Worm (Caenorhabditis elegans): Measurements from ENCODE around the gene srbc-79.
"Not testable (repeated sequence)": the region's sequence is repeated elsewhere in the genome, so short reads cannot be mapped to it uniquely, and the experiment has no call there.

Gene srbc-79

ce11 chrV:20492385-20492784 is at the start of gene srbc-79:
Gene srbc-79 (minus strand): TSS chrV:20492485.
- TF ChIP-seq unc-62 (GFP tag; optimal IDR thresholded peaks at IDR 0.05), result no peak

ce11 chrV:20539055-20539454 is 46.8 kb upstream of the srbc-79 start, which contains the start of gene Y38H6C.16:
Gene Y38H6C.16 (minus strand): TSS chrV:20539347.
- TF ChIP-seq unc-62 (GFP tag; optimal IDR thresholded peaks at IDR 0.05), result no peak

- no peak for TF ChIP-seq unc-62 (GFP tag; optimal IDR thresholded peaks at IDR 0.05)
These were observed 43.9 kb upstream of the srbc-79 start, which contains the start of gene Y38H6C.15 for ce11 chrV:20536208-20536607. Gene Y38H6C.15 (minus strand): TSS chrV:20536308.

- no peak for TF ChIP-seq unc-62 (GFP tag; optimal IDR thresholded peaks at IDR 0.05)
These were observed 41.8 kb upstream of the srbc-79 start, which contains the start of gene famh-161 for ce11 chrV:20534072-20534471. Gene famh-161 (minus strand): TSS chrV:20534172.

ce11 chrV:20527493-20527892 is 35.2 kb upstream of the srbc-79 start, which contains the start of gene Y38H6C.13:
Gene Y38H6C.13 (plus strand): TSS chrV:20527793.
- no peak for TF ChIP-seq unc-62 (GFP tag; optimal IDR thresholded peaks at IDR 0.05)

ce11 chrV:20525816-20526459 is 33.7 kb upstream of the srbc-79 start, which contains the start of the genes srh-166 and Y38H6C.24:
Gene srh-166 (minus strand): TSS chrV:20525866.
Gene Y38H6C.24 (plus strand): TSS chrV:20526435.
- no peak for TF ChIP-seq unc-62 (GFP tag; optimal IDR thresholded peaks at IDR 0.05)

DNA sequence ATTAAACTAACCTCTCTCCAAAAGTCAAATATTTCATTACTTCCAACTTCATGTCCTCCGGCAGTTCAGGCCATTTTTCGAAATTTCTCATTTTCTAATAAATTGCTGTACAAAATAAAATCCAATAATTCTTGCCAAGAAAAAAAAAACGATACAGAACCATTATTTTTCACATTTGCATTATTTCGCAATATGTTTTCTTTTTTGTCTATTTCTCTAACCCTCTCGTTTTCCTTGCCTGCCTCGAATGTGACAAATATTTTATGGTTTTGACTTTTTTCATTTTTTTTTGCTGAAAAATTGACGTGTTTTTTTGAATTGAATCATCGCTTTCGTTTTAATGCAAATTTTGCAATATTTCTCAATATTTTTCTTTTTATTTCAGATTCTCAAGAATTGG is 29.9 kb upstream of the srbc-79 start, which contains the start of the genes Y38H6C.9 and fbxa-150:
Gene Y38H6C.9 (minus strand): TSS at position 52 of the 400 bp plus-strand sequence.
Gene fbxa-150 (plus strand): TSS at position 380 of the 400 bp plus-strand sequence.
- no peak for TF ChIP-seq unc-62 (GFP tag; optimal IDR thresholded peaks at IDR 0.05)

DNA sequence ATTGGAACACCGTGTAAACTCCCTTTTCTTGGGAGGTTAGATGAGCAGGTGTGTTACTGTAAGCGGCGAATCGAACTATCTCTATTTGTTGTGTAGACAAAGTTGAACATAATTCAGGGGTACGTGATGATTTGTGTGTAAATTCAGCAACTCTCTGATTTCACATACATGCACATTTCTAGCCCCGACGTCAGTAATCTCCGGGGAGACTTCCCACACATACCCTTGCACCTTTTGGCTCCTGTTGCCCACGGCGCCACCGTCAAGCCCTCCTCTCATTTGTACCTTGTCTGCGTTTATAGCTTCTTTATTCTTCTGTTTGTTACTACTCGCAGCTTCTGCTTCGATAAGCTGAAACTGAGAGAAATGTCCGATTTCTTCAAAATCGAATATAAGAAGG is 26.6 kb upstream of the srbc-79 start, which contains the start of gene Y38H6C.25:
Gene Y38H6C.25 (plus strand): TSS at position 301 of the 400 bp plus-strand sequence.
- TF ChIP-seq unc-62 (GFP tag; optimal IDR thresholded peaks at IDR 0.05), result no peak

- TF ChIP-seq unc-62 (GFP tag; optimal IDR thresholded peaks at IDR 0.05), result no peak
These were observed 24.7 kb upstream of the srbc-79 start for ce11 chrV:20517005-20517404.

- no peak for TF ChIP-seq unc-62 (GFP tag; optimal IDR thresholded peaks at IDR 0.05)
These were observed 22.2 kb upstream of the srbc-79 start for ce11 chrV:20514483-20514882.

ce11 chrV:20513661-20514060 is 21.4 kb upstream of the srbc-79 start, which contains the start of gene Y38H6C.8:
Gene Y38H6C.8 (plus strand): TSS chrV:20513961.
- TF ChIP-seq unc-62 (GFP tag; optimal IDR thresholded peaks at IDR 0.05), result not testable (repeated sequence)

- no peak for TF ChIP-seq unc-62 (GFP tag; optimal IDR thresholded peaks at IDR 0.05)
These were observed 17.1 kb upstream of the srbc-79 start for ce11 chrV:20509427-20509826.

DNA sequence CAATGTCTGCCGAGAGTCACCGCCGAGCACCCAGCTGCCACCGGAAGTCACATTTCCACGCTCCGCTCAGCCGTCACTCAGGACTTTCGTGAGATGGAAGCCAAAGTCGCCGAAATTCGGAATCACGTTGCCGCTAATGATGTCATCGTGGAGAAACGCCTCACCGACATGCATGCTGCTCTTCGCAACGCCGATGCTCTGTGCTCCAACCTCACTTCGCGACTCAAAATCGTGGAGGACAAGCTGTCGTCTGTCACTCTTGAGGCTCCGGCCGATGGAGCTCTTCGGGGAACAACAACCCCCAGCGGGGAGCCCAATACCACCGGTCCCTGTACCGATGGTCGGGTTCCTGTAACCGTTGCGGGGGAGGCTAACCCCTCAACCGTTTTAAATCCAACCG is 14.3 kb upstream of the srbc-79 start:
- no peak for TF ChIP-seq unc-62 (GFP tag; optimal IDR thresholded peaks at IDR 0.05)

ce11 chrV:20504997-20505396 is 12.7 kb upstream of the srbc-79 start, which contains the start of gene Y38H6C.4:
Gene Y38H6C.4 (minus strand): TSS chrV:20505097.
- TF ChIP-seq unc-62 (GFP tag; optimal IDR thresholded peaks at IDR 0.05), result no peak

DNA sequence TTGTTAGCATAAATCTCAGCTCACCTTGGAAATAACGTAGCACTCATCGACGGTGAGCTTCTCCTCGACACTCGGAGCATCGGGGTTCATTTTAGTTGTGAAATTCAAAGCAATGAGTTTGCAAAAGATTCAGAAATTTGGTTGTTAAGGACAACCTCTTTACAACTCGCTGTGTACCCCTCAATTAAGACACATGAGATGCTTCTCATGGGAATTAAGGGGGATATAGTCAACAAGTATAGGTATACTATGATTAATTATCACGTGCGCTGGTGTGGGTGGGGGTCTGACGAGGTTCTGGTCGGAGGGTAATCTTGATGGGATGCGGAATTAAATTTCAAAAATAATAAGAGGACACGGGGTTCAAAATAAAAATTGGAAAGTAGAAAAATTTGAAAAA is 8.1 kb upstream of the srbc-79 start, which contains the start of gene dct-14:
Gene dct-14 (minus strand): TSS at position 101 of the 400 bp plus-strand sequence.
- TF ChIP-seq unc-62 (GFP tag; optimal IDR thresholded peaks at IDR 0.05), result no peak

- TF ChIP-seq unc-62 (GFP tag; optimal IDR thresholded peaks at IDR 0.05), result no peak
These were observed 7.4 kb upstream of the srbc-79 start for ce11 chrV:20499642-20500041.

DNA sequence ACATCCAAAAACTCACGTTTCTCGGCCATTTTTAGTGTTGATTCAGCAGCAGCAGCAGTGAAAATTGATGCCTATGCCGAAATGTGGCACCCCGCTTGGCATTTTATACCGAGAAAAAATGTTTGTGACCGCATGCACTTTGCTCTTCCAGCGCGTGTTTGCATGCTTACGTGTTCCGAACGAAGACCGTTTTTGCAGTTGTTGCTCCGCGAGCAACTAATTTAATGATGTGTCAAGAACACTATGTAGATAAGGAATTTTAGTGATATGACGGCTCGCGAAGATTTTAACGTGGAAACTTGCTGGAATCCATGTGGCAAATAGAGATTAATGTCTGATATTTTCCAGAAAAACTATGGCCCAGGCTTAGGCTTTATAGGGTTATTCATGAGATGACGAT is 6.7 kb upstream of the srbc-79 start, which contains the start of gene dct-16:
Gene dct-16 (minus strand): TSS at position 78 of the 400 bp plus-strand sequence.
- TF ChIP-seq unc-62 (GFP tag; optimal IDR thresholded peaks at IDR 0.05), result no peak
